Worm (Caenorhabditis elegans) whole organism, late embryonic: ENCODE results near the gene F52H2.3.
A peak's percentile ranks its signal among the peaks of the same experiment; 100 is the strongest.

Source experiments
- C08G9.2 ChIP-seq: sonication (generic microtip); optimal IDR thresholded peaks from 2 replicates; lab custom pipeline; 2016; ENCODE audit warnings: mild to moderate bottlenecking, missing genetic modification characterization, moderate library complexity, missing compliant biosample characterization
- C38D4.7 ChIP-seq: fragments of 200-800 bp; sonication (Bioruptor generic); optimal IDR thresholded peaks from 2 replicates; lab custom pipeline; 2018; ENCODE audit warnings: mild to moderate bottlenecking, missing genetic modification characterization, moderate library complexity, missing compliant biosample characterization
- K09A11.1 ChIP-seq: sonication (generic microtip); optimal IDR thresholded peaks from 2 replicates; lab custom pipeline; 2017; ENCODE audit warnings: antibody characterized with exemption, mild to moderate bottlenecking, missing genetic modification characterization, missing compliant biosample characterization; ENCODE audit not compliant: insufficient read depth
- T23F11.4 ChIP-seq: fragments of 200-800 bp; sonication (Bioruptor generic); optimal IDR thresholded peaks from 2 replicates; lab custom pipeline; 2018; ENCODE audit warnings: mild to moderate bottlenecking, missing genetic modification characterization, missing compliant biosample characterization
- Y22D7AL.16 ChIP-seq: sonication (generic microtip); optimal IDR thresholded peaks from 2 replicates; lab custom pipeline; 2016; ENCODE audit warnings: missing genetic modification characterization, missing compliant biosample characterization
- ama-1 ChIP-seq: fragments of 150-350 bp; optimal IDR thresholded peaks from 2 replicates; lab custom pipeline; 2014
- ceh-14 ChIP-seq: sonication (generic microtip); optimal IDR thresholded peaks from 2 replicates; lab custom pipeline; 2016; ENCODE audit warnings: missing genotype, missing genetic modification characterization, missing compliant biosample characterization
- ceh-18 ChIP-seq: sonication (generic microtip); optimal IDR thresholded peaks from 2 replicates; lab custom pipeline; 2016; ENCODE audit warnings: missing genetic modification characterization, missing compliant biosample characterization
- ceh-19 ChIP-seq: fragments of 200-800 bp; sonication (Bioruptor generic); optimal IDR thresholded peaks from 2 replicates; lab custom pipeline; 2018; ENCODE audit warnings: mild to moderate bottlenecking, missing genetic modification characterization, missing compliant biosample characterization
- ceh-2 ChIP-seq: sonication (generic microtip); optimal IDR thresholded peaks from 2 replicates; lab custom pipeline; 2016; ENCODE audit warnings: missing genotype, missing genetic modification characterization, missing compliant biosample characterization
- ceh-22 ChIP-seq: sonication (generic microtip); optimal IDR thresholded peaks from 2 replicates; lab custom pipeline; 2017; ENCODE audit warnings: missing biosample characterization, missing genetic modification characterization
- ceh-45 ChIP-seq: fragments of 200-800 bp; sonication (Bioruptor generic); IDR thresholded peaks from 2 replicates; pipeline ENCODE4 v1.3.6; 2022; ENCODE audit warnings: missing genetic modification reagents, missing genetic modification characterization, missing compliant biosample characterization
- ceh-6 ChIP-seq: fragments of 200-800 bp; sonication (Bioruptor generic); optimal IDR thresholded peaks from 2 replicates; lab custom pipeline; 2018; ENCODE audit warnings: mild to moderate bottlenecking, missing genetic modification characterization, missing compliant biosample characterization
- ceh-9 ChIP-seq: sonication (generic microtip); optimal IDR thresholded peaks from 2 replicates; lab custom pipeline; 2016; ENCODE audit warnings: mild to moderate bottlenecking, missing genetic modification characterization, inconsistent platforms, missing compliant biosample characterization
- che-1 ChIP-seq: sonication (generic microtip); optimal IDR thresholded peaks from 2 replicates; lab custom pipeline; 2016; ENCODE audit warnings: mild to moderate bottlenecking, missing genetic modification characterization, missing compliant biosample characterization
- dve-1 ChIP-seq: sonication (generic microtip); optimal IDR thresholded peaks from 2 replicates; lab custom pipeline; 2017; ENCODE audit warnings: antibody characterized with exemption, mild to moderate bottlenecking, missing genetic modification characterization, missing compliant biosample characterization
- elt-2 ChIP-seq: sonication (generic microtip); optimal IDR thresholded peaks from 2 replicates; lab custom pipeline; 2016; ENCODE audit warnings: missing genetic modification reagents, missing genetic modification characterization, missing compliant biosample characterization
- elt-4 ChIP-seq: sonication (generic microtip); optimal IDR thresholded peaks from 2 replicates; lab custom pipeline; 2016; ENCODE audit warnings: missing genetic modification characterization, missing compliant biosample characterization
- ets-4 ChIP-seq: sonication (generic microtip); optimal IDR thresholded peaks from 2 replicates; lab custom pipeline; 2016; ENCODE audit warnings: missing genetic modification characterization, missing compliant biosample characterization
- eyg-1 ChIP-seq: sonication (generic microtip); optimal IDR thresholded peaks from 2 replicates; lab custom pipeline; 2016; ENCODE audit warnings: missing genotype, missing genetic modification characterization, missing compliant biosample characterization
- fkh-10 ChIP-seq: fragments of 150-350 bp; optimal IDR thresholded peaks from 2 replicates; lab custom pipeline; 2014; ENCODE audit warnings: missing biosample characterization, missing genetic modification reagents, missing genetic modification characterization
- fkh-6 ChIP-seq: sonication (generic microtip); optimal IDR thresholded peaks from 2 replicates; lab custom pipeline; 2016; ENCODE audit warnings: missing genetic modification characterization, missing compliant biosample characterization
- gmeb-2 ChIP-seq: sonication (generic microtip); optimal IDR thresholded peaks from 2 replicates; lab custom pipeline; 2016; ENCODE audit warnings: missing genetic modification characterization, inconsistent platforms, missing compliant biosample characterization
- hlh-13 ChIP-seq: fragments of 200-800 bp; sonication (Bioruptor generic); optimal IDR thresholded peaks from 2 replicates; lab custom pipeline; 2018; ENCODE audit warnings: mild to moderate bottlenecking, missing genetic modification characterization, missing compliant biosample characterization
- hlh-15 ChIP-seq: sonication (generic microtip); optimal IDR thresholded peaks from 2 replicates; lab custom pipeline; 2016; ENCODE audit warnings: missing genetic modification characterization, missing compliant biosample characterization
- hlh-30 ChIP-seq: sonication (generic microtip); optimal IDR thresholded peaks from 2 replicates; lab custom pipeline; 2017; ENCODE audit warnings: antibody characterized with exemption, missing genetic modification characterization, missing compliant biosample characterization; ENCODE audit not compliant: insufficient read depth
- hlh-6 ChIP-seq: sonication (generic microtip); optimal IDR thresholded peaks from 2 replicates; lab custom pipeline; 2016; ENCODE audit warnings: missing genotype, missing genetic modification characterization, missing compliant biosample characterization
- hlh-8 ChIP-seq: sonication (generic microtip); optimal IDR thresholded peaks from 2 replicates; lab custom pipeline; 2016; ENCODE audit warnings: missing genotype, missing genetic modification characterization, missing compliant biosample characterization
- madf-2 ChIP-seq: sonication (generic microtip); optimal IDR thresholded peaks from 2 replicates; lab custom pipeline; 2017; ENCODE audit warnings: missing genetic modification characterization, missing compliant biosample characterization
- nfya-1 ChIP-seq: sonication (generic microtip); optimal IDR thresholded peaks from 2 replicates; lab custom pipeline; 2017; ENCODE audit warnings: missing genetic modification characterization, mild to moderate bottlenecking, missing compliant biosample characterization, antibody characterized with exemption, moderate library complexity
- nhr-11 ChIP-seq: fragments of 150-350 bp; optimal IDR thresholded peaks from 2 replicates; lab custom pipeline; 2014; ENCODE audit warnings: missing biosample characterization, missing genetic modification characterization
- nhr-232 ChIP-seq: sonication (generic microtip); optimal IDR thresholded peaks from 2 replicates; lab custom pipeline; 2016; ENCODE audit warnings: missing genetic modification characterization, missing compliant biosample characterization
- npax-4 ChIP-seq: sonication (generic microtip); optimal IDR thresholded peaks from 2 replicates; lab custom pipeline; 2016; ENCODE audit warnings: missing genetic modification characterization, missing compliant biosample characterization
- pag-3 ChIP-seq: sonication (generic microtip); optimal IDR thresholded peaks from 2 replicates; lab custom pipeline; 2016; ENCODE audit warnings: missing compliant biosample characterization, missing genetic modification characterization, borderline replicate concordance
- pax-1 ChIP-seq: fragments of 150-350 bp; optimal IDR thresholded peaks from 2 replicates; lab custom pipeline; 2014; ENCODE audit warnings: missing biosample characterization, missing genetic modification characterization
- pha-2 ChIP-seq: sonication (generic microtip); optimal IDR thresholded peaks from 2 replicates; lab custom pipeline; 2017; ENCODE audit warnings: mild to moderate bottlenecking, missing genetic modification characterization, missing compliant biosample characterization
- pqm-1 ChIP-seq: sonication (generic microtip); optimal IDR thresholded peaks from 2 replicates; lab custom pipeline; 2016; ENCODE audit warnings: missing genetic modification characterization, missing compliant biosample characterization
- pros-1 ChIP-seq: fragments of 150-350 bp; optimal IDR thresholded peaks from 2 replicates; lab custom pipeline; 2014; ENCODE audit warnings: missing biosample characterization, missing genetic modification reagents, missing genetic modification characterization
- ref-2 ChIP-seq: sonication (generic microtip); optimal IDR thresholded peaks from 2 replicates; lab custom pipeline; 2016; ENCODE audit warnings: missing genetic modification characterization, missing compliant biosample characterization
- rnt-1 ChIP-seq: sonication (generic microtip); optimal IDR thresholded peaks from 2 replicates; lab custom pipeline; 2016; ENCODE audit warnings: missing genetic modification characterization, missing compliant biosample characterization
- sdc-2 ChIP-seq: sonication (generic microtip); optimal IDR thresholded peaks from 2 replicates; lab custom pipeline; 2016; ENCODE audit warnings: missing genotype, missing genetic modification characterization, missing compliant biosample characterization
- sox-4 ChIP-seq: sonication (generic microtip); optimal IDR thresholded peaks from 2 replicates; lab custom pipeline; 2017; ENCODE audit warnings: mild to moderate bottlenecking, missing genetic modification characterization, inconsistent platforms, missing compliant biosample characterization
- syd-9 ChIP-seq: sonication (generic microtip); optimal IDR thresholded peaks from 2 replicates; lab custom pipeline; 2016; ENCODE audit warnings: mild to moderate bottlenecking, missing genetic modification characterization, moderate library complexity, missing compliant biosample characterization
- tbx-2 ChIP-seq: sonication (generic microtip); optimal IDR thresholded peaks from 2 replicates; lab custom pipeline; 2016; ENCODE audit warnings: missing genetic modification characterization, missing compliant biosample characterization
- ttx-3 ChIP-seq: sonication (generic microtip); optimal IDR thresholded peaks from 2 replicates; lab custom pipeline; 2016; ENCODE audit warnings: missing genetic modification reagents, missing genetic modification characterization, missing compliant biosample characterization
- unc-3 ChIP-seq, 2 experiments: fragments of 200-800 bp in 1 of 2; sonication (Bioruptor generic) in 1 of 2; sonication (generic microtip) in 1 of 2; conservative IDR thresholded peaks in 1 of 2; optimal IDR thresholded peaks in 1 of 2; 2 replicates each; pipeline versions ENCODE4 v1.3.6 to Lab custom; 2016 to 2022; ENCODE audit warnings: missing compliant biosample characterization in 2 of 2, missing genetic modification characterization in 2 of 2, missing genetic modification reagents in 1 of 2
- unc-42 ChIP-seq: sonication (generic microtip); optimal IDR thresholded peaks from 2 replicates; lab custom pipeline; 2016; ENCODE audit warnings: missing genotype, missing genetic modification characterization, missing compliant biosample characterization
- unc-86 ChIP-seq: sonication (generic microtip); optimal IDR thresholded peaks from 2 replicates; lab custom pipeline; 2016; ENCODE audit warnings: missing genetic modification characterization, missing compliant biosample characterization
- zip-5 ChIP-seq: sonication (generic microtip); optimal IDR thresholded peaks from 2 replicates; lab custom pipeline; 2016; ENCODE audit warnings: missing genetic modification characterization, missing compliant biosample characterization
- ztf-16 ChIP-seq: sonication (generic microtip); optimal IDR thresholded peaks from 2 replicates; lab custom pipeline; 2017; ENCODE audit warnings: missing genetic modification characterization, missing compliant biosample characterization

Gene F52H2.3

DNA sequence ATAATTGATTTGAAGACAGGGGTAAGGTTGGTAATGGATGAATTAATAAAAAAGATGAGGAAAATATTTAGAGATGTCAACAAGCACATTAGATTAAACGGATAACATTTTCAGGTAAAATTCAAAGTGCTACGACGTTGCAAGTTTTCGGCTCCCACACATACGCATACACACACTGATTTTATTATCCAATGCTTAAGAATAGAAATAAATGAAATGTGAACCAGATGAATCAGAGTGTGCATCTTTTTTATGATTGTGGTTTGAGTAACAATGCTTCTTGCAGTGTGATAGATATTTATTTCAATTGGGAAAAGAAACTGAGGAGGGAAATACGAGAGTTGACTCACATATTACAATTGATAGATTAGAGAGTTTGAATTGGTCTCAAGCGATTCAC, 2.1 kb downstream of the F52H2.3 start:
- TF ChIP-seq unc-3 (GFP tag; conservative IDR thresholded peaks at IDR 0.05; lab: Robert Waterston, UW) (no peak), unc-3 (tag; optimal IDR thresholded peaks at IDR 0.05; lab: Kevin White, UChicago) (no peak), hlh-8 (peak; percentile 2)

ce11 chrX:2536246-2536772, 4.5 kb downstream of the F52H2.3 start:
- TF ChIP-seq syd-9 (tag; lab: Kevin White, UChicago): peak; percentile 61
- TF ChIP-seq ref-2: peak; percentile 81
- peak; percentile 91 for TF ChIP-seq ceh-18 (tag; lab: Kevin White, UChicago)
- peak; percentile 75 for TF ChIP-seq ceh-19 (GFP tag; lab: Kevin White, UChicago)
- peak; percentile 67 for TF ChIP-seq dve-1 (tag; lab: Kevin White, UChicago)
- TF ChIP-seq hlh-6 (tag; lab: Kevin White, UChicago): peak; percentile 35
- TF ChIP-seq rnt-1 (tag; lab: Kevin White, UChicago): peak; percentile 68
- TF ChIP-seq fkh-10 (GFP tag; lab: Kevin White, UChicago): no peak
- TF ChIP-seq che-1 (tag; lab: Kevin White, UChicago): no peak
- TF ChIP-seq hlh-30 (tag; lab: Kevin White, UChicago): peak; percentile 71
- peak; percentile 19 for TF ChIP-seq K09A11.1 (tag; lab: Kevin White, UChicago)
- TF ChIP-seq hlh-8: no peak
- no peak for TF ChIP-seq pax-1
- peak; percentile 17 for TF ChIP-seq ceh-6 (GFP tag; lab: Kevin White, UChicago)
- no peak for TF ChIP-seq ama-1
- peak; percentile 88 for TF ChIP-seq nfya-1 (tag; lab: Kevin White, UChicago)
- TF ChIP-seq hlh-13 (GFP tag; lab: Kevin White, UChicago): no peak
- peak; percentile 38 for TF ChIP-seq eyg-1 (tag; lab: Kevin White, UChicago)
- peak; percentile 50 for TF ChIP-seq ceh-2 (tag; lab: Kevin White, UChicago)
- TF ChIP-seq pqm-1 (tag; lab: Kevin White, UChicago): no peak
- TF ChIP-seq ceh-14 (tag; lab: Kevin White, UChicago): peak; percentile 58
- TF ChIP-seq unc-86 (tag; lab: Kevin White, UChicago): no peak
- no peak for TF ChIP-seq C38D4.7 (GFP tag; lab: Kevin White, UChicago)
- TF ChIP-seq C08G9.2 (tag; lab: Kevin White, UChicago): peak; percentile 48
- no peak for TF ChIP-seq fkh-6 (tag; lab: Kevin White, UChicago)
- TF ChIP-seq unc-3 (GFP tag; conservative IDR thresholded peaks at IDR 0.05; lab: Robert Waterston, UW): no peak
- no peak for TF ChIP-seq unc-3 (tag; optimal IDR thresholded peaks at IDR 0.05; lab: Kevin White, UChicago)
- no peak for TF ChIP-seq nhr-11 (tag; lab: Kevin White, UChicago)
- TF ChIP-seq pag-3 (tag; lab: Kevin White, UChicago): no peak
- TF ChIP-seq pha-2 (tag; lab: Kevin White, UChicago): peak; percentile 38
- TF ChIP-seq nhr-232: no peak
- TF ChIP-seq elt-2 (tag; lab: Kevin White, UChicago): peak; percentile 19
- peak; percentile 35 for TF ChIP-seq ets-4 (tag; lab: Kevin White, UChicago)
- no peak for TF ChIP-seq zip-5
- TF ChIP-seq unc-42 (tag; lab: Kevin White, UChicago): peak; percentile 86
- TF ChIP-seq gmeb-2 (tag; lab: Kevin White, UChicago): no peak
- peak; percentile 40 for TF ChIP-seq ztf-16 (tag; lab: Kevin White, UChicago)
- TF ChIP-seq npax-4 (tag; lab: Kevin White, UChicago): no peak
- TF ChIP-seq sdc-2 (tag; lab: Kevin White, UChicago): peak; percentile 77
- TF ChIP-seq sox-4: no peak
- TF ChIP-seq ttx-3: no peak
- no peak for TF ChIP-seq hlh-15 (tag; lab: Kevin White, UChicago)
- no peak for TF ChIP-seq elt-4
- TF ChIP-seq pros-1 (tag; lab: Kevin White, UChicago): peak; percentile 56
- TF ChIP-seq ceh-9 (tag; lab: Kevin White, UChicago): no peak
- peak; percentile 34 for TF ChIP-seq T23F11.4 (GFP tag; lab: Kevin White, UChicago)
- TF ChIP-seq ceh-22 (tag; lab: Kevin White, UChicago): peak; percentile 71
- peak; percentile 89 for TF ChIP-seq tbx-2
- TF ChIP-seq ceh-45 (GFP tag; lab: Robert Waterston, UW): no peak
- peak; percentile 10 for TF ChIP-seq madf-2 (tag; lab: Kevin White, UChicago)
- TF ChIP-seq Y22D7AL.16 (tag; lab: Kevin White, UChicago): no peak
